Fruit fly (Drosophila melanogaster): ENCODE measurements around the gene Gdap1.
A peak's percentile ranks its signal among the peaks of the same experiment; 100 is the strongest.

The Gdap1 gene

dm6 chr3L:5152354-5152806, 10.6 kb downstream of the Gdap1 start, which contains the start of the genes Gen and Srp54k (continued):
- TF ChIP-seq lov (optimal IDR thresholded peaks at IDR 0.05) (no peak), lov (GFP tag; IDR thresholded peaks at IDR 0.05) (no peak), stc (GFP tag; IDR thresholded peaks at IDR 0.05) (no peak), vfl (GFP tag; optimal IDR thresholded peaks at IDR 0.05) (peak; percentile 57), Meics (GFP tag; optimal IDR thresholded peaks at IDR 0.05) (peak; percentile 29), Hsf (GFP tag; optimal IDR thresholded peaks at IDR 0.05) (peak; percentile 55), Neu2 (GFP tag; optimal IDR thresholded peaks at IDR 0.05; ENCODE audit: borderline replicate concordance) (no peak), CG17359 (tag; optimal IDR thresholded peaks at IDR 0.05) (no peak), slbo (GFP tag; IDR thresholded peaks at IDR 0.05) (peak; percentile 63), zfh2 (GFP tag; optimal IDR thresholded peaks at IDR 0.05) (peak; percentile 40), knrl (GFP tag; IDR thresholded peaks at IDR 0.05; ENCODE audit: partially characterized antibody) (peak; percentile 30; the same call in 1 of the 3 replicates), CG13775 (GFP tag; optimal IDR thresholded peaks at IDR 0.05) (peak; percentile 49), phol (tag; optimal IDR thresholded peaks at IDR 0.05) (peak; percentile 41)

dm6 chr3L:5154917-5155613, 13.3 kb downstream of the Gdap1 start:
- TF ChIP-seq MTF-1 (GFP tag; optimal IDR thresholded peaks at IDR 0.05; ENCODE audit: borderline replicate concordance) (no peak), stc (GFP tag; IDR thresholded peaks at IDR 0.05) (peak; percentile 85), NFAT (GFP tag; IDR thresholded peaks at IDR 0.05) (no peak; the same call in 1 of the 2 replicates), Fer3 (tag; optimal IDR thresholded peaks at IDR 0.05) (peak; percentile 74), dmrt99B (tag; optimal IDR thresholded peaks at IDR 0.05) (peak; percentile 81), Mes4 (GFP tag; optimal IDR thresholded peaks at IDR 0.05) (peak; percentile 30), CG6254 (GFP tag; optimal IDR thresholded peaks at IDR 0.05) (peak; percentile 57), CG6854 (GFP tag; optimal IDR thresholded peaks at IDR 0.05) (peak; percentile 77), CG8359 (GFP tag; optimal IDR thresholded peaks at IDR 0.05; ENCODE audit: borderline replicate concordance) (no peak), Oli (tag; optimal IDR thresholded peaks at IDR 0.05) (peak; percentile 56), Gug (GFP tag; IDR thresholded peaks at IDR 0.05) (peak; percentile 68), Lim3 (GFP tag; IDR thresholded peaks at IDR 0.05) (no peak), pita (GFP tag; optimal IDR thresholded peaks at IDR 0.05) (no peak), CG3407 (GFP tag; optimal IDR thresholded peaks at IDR 0.05) (peak; percentile 61), tgo (GFP tag; IDR thresholded peaks at IDR 0.05) (peak; percentile 88), CG15011 (GFP tag; optimal IDR thresholded peaks at IDR 0.05) (no peak), CG17385 (GFP tag; optimal IDR thresholded peaks at IDR 0.05) (peak; percentile 70), D19B (GFP tag; optimal IDR thresholded peaks at IDR 0.05) (peak; percentile 51), yki (optimal IDR thresholded peaks at IDR 0.05) (no peak), CG3847 (GFP tag; IDR thresholded peaks at IDR 0.05) (peak; percentile 67; the same call in 1 of the 2 replicates), fd96Cb (tag; optimal IDR thresholded peaks at IDR 0.05) (peak; percentile 61), Taf1 (GFP tag; IDR thresholded peaks at IDR 0.05) (peak; percentile 78; the same call in 1 of the 2 replicates), CTCF (GFP tag; optimal IDR thresholded peaks at IDR 0.05) (no peak), CG13894 (tag; optimal IDR thresholded peaks at IDR 0.05) (peak; percentile 86), CG4360 (GFP tag; IDR thresholded peaks at IDR 0.05) (peak; percentile 44; the same call in 1 of the 2 replicates), sens-2 (GFP tag; IDR thresholded peaks at IDR 0.05) (no peak), Rfx (GFP tag; IDR thresholded peaks at IDR 0.05) (peak; percentile 85), CG2889 (GFP tag; IDR thresholded peaks at IDR 0.05) (no peak; the same call in 2 of the 3 replicates), Dfd (GFP tag; optimal IDR thresholded peaks at IDR 0.05) (no peak), CG6272 (GFP tag; IDR thresholded peaks at IDR 0.05) (peak; percentile 63; the same call in 1 of the 2 replicates), caup (GFP tag; optimal IDR thresholded peaks at IDR 0.05; ENCODE audit: severe bottlenecking) (peak; percentile 78), nau (GFP tag; optimal IDR thresholded peaks at IDR 0.05) (no peak), CG12744 (GFP tag; optimal IDR thresholded peaks at IDR 0.05) (peak; percentile 39), CG9932 (GFP tag; IDR thresholded peaks at IDR 0.05) (no peak; the same call in 1 of the 2 replicates), CG16779 (GFP tag; IDR thresholded peaks at IDR 0.05) (peak; percentile 78), chm (GFP tag; IDR thresholded peaks at IDR 0.05) (no peak), CG6791 (GFP tag; IDR thresholded peaks at IDR 0.05; ENCODE audit: partially characterized antibody) (no peak)

All from whole organism, embryonic.